Fruit fly (Drosophila melanogaster) whole organism, adult: ENCODE results near the gene mRpL9.

ENCODE experiments used
- CG11617 ChIP-seq: fragments of 200-800 bp; sonication (Bioruptor generic); optimal IDR thresholded peaks from 2 replicates; lab custom pipeline; 2017; ENCODE audit warnings: mild to moderate bottlenecking, missing biosample characterization, missing genetic modification reagents, missing genetic modification characterization
- CG12768 ChIP-seq: fragments of 200-800 bp; sonication (Bioruptor generic); optimal IDR thresholded peaks from 2 replicates; lab custom pipeline; 2017; ENCODE audit warnings: missing biosample characterization, missing genetic modification characterization, mild to moderate bottlenecking, moderate library complexity, missing genetic modification reagents
- CG14711 ChIP-seq: fragments of 200-800 bp; sonication (Bioruptor generic); optimal IDR thresholded peaks from 2 replicates; lab custom pipeline; 2018; ENCODE audit warnings: missing biosample characterization, mild to moderate bottlenecking, missing genetic modification characterization, moderate library complexity
- CG1620 ChIP-seq: fragments of 200-800 bp; sonication (Bioruptor generic); optimal IDR thresholded peaks from 2 replicates; lab custom pipeline; 2016; ENCODE audit warnings: missing biosample characterization, missing genetic modification characterization
- CG33017 ChIP-seq: fragments of 200-800 bp; sonication (Bioruptor generic); optimal IDR thresholded peaks from 2 replicates; lab custom pipeline; 2018; ENCODE audit warnings: missing biosample characterization, mild to moderate bottlenecking, missing genetic modification characterization, moderate library complexity
- CG5204 ChIP-seq: fragments of 200-800 bp; sonication (Bioruptor generic); optimal IDR thresholded peaks from 2 replicates; lab custom pipeline; 2016; ENCODE audit warnings: missing biosample characterization, missing genetic modification characterization
- CG7045 ChIP-seq: fragments of 200-800 bp; sonication (Bioruptor generic); optimal IDR thresholded peaks from 2 replicates; lab custom pipeline; 2017; ENCODE audit warnings: missing biosample characterization, mild to moderate bottlenecking, missing genetic modification characterization
- CG7101 ChIP-seq: fragments of 200-800 bp; sonication (Bioruptor generic); optimal IDR thresholded peaks from 2 replicates; lab custom pipeline; 2018; ENCODE audit warnings: missing biosample characterization, mild to moderate bottlenecking, missing genetic modification characterization, moderate library complexity
- Clk ChIP-seq: fragments of 200-800 bp; sonication (Bioruptor generic); optimal IDR thresholded peaks from 2 replicates; lab custom pipeline; 2017; ENCODE audit warnings: missing biosample characterization, missing genetic modification characterization
- Crg-1 ChIP-seq: fragments of 200-800 bp; sonication (Bioruptor generic); optimal IDR thresholded peaks from 2 replicates; lab custom pipeline; 2016; ENCODE audit warnings: missing biosample characterization, missing genetic modification characterization
- Hr96 ChIP-seq: fragments of 200-800 bp; sonication (Bioruptor generic); optimal IDR thresholded peaks from 2 replicates; lab custom pipeline; 2016; ENCODE audit warnings: missing biosample characterization, missing genetic modification characterization
- Mnt ChIP-seq: fragments of 200-800 bp; sonication (Bioruptor generic); optimal IDR thresholded peaks from 2 replicates; lab custom pipeline; 2016; ENCODE audit warnings: missing biosample characterization, mild to moderate bottlenecking, missing genetic modification characterization
- bab1 ChIP-seq: fragments of 200-800 bp; sonication (Bioruptor generic); optimal IDR thresholded peaks from 3 replicates; lab custom pipeline; 2019; ENCODE audit warnings: missing biosample characterization, mild to moderate bottlenecking, missing genetic modification characterization, moderate library complexity
- cic ChIP-seq: fragments of 200-800 bp; sonication (Bioruptor generic); optimal IDR thresholded peaks from 2 replicates; lab custom pipeline; 2017; ENCODE audit warnings: missing biosample characterization, mild to moderate bottlenecking, missing genetic modification characterization, moderate library complexity
- cnc ChIP-seq, 2 experiments: fragments of >200 bp; optimal IDR thresholded peaks; 2 replicates each; lab custom pipeline; 2017
- kay ChIP-seq: fragments of 200-800 bp; sonication (Bioruptor generic); peaks from one replicate; lab custom pipeline; 2016; ENCODE audit warnings: missing biosample characterization, missing genetic modification characterization, borderline replicate concordance
- ovo ChIP-seq: fragments of 200-800 bp; sonication (Bioruptor generic); optimal IDR thresholded peaks from 2 replicates; lab custom pipeline; 2016; ENCODE audit warnings: missing biosample characterization, missing genetic modification characterization
- pad ChIP-seq: fragments of 200-800 bp; sonication (Bioruptor generic); optimal IDR thresholded peaks from 3 replicates; lab custom pipeline; 2017; ENCODE audit warnings: missing biosample characterization, missing genetic modification characterization, mild to moderate bottlenecking, moderate library complexity, missing genetic modification reagents
- tj ChIP-seq: fragments of 200-800 bp; sonication (Bioruptor generic); optimal IDR thresholded peaks from 3 replicates; lab custom pipeline; 2017; ENCODE audit warnings: missing biosample characterization, mild to moderate bottlenecking, missing genetic modification characterization, moderate library complexity
- toe ChIP-seq: fragments of 200-800 bp; sonication (Bioruptor generic); optimal IDR thresholded peaks from 2 replicates; lab custom pipeline; 2016; ENCODE audit warnings: missing biosample characterization, missing genetic modification characterization

Gene mRpL9

DNA sequence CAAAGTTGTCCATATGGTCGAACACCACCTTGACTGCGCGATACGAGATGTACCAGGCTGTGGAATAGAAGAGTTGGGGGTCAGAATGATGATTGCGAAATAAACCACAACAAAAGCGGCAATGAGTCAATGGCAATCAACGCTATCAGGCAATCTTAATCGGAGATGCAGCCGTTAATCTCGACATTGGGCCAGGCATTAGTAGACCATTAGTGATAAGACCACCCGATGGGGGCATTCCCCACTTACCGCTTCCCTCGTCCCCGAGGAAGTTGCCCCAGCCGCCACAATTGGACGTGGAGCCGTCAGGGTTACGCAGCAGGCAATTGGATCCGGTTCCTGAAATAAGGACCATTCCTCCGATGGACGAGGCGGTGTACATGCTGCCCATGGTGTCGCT lies 8.6 kb downstream of the mRpL9 start:
- TF ChIP-seq Clk (GFP tag; lab: Kevin White, UChicago) (no peak), CG14711 (no peak), CG1620 (GFP tag; lab: Kevin White, UChicago) (no peak), bab1 (GFP tag; lab: Kevin White, UChicago) (no peak), Crg-1 (GFP tag; lab: Kevin White, UChicago) (no peak), CG7045 (GFP tag; lab: Kevin White, UChicago) (no peak), tj (no peak)

DNA sequence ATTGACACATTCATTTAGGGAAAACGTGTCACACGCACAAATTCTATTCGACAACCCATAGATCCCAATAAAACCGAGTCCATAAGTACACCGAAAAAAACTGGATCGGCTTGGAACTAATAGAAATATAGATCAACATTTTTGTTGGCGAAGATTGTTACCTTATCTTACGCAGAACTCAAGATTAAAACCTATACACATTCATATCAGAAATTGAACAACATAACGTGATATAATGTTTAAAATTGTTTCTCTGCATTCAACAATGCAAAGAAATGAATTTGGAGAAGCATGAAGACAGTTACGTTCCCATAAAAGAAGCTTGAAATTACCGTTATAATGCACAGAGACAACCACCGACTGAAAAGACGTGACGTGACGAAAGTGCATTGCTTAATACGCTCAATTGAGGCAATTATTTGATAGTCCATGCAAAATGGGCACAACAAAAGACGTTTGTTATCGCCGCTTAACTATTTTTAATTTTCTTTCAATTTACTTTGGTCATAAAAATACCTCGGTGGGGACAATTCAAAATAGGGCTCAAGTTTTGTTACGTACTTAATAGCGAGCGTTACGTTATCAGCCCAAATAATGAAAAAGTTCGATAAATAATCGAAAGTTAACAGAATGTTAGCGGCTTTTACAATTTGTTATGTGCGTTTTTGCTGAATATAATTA lies 9.7 kb downstream of the mRpL9 start, which contains the start of gene SerRS-m:
Gene SerRS-m, plus strand, starts transcription at position 616 of the 681 bp plus-strand sequence.
- TF ChIP-seq CG7045 (GFP tag; lab: Kevin White, UChicago) (no peak), CG33017 (tag; lab: Kevin White, UChicago) (no peak), pad (GFP tag; lab: Kevin White, UChicago) (no peak), CG7101 (tag; lab: Kevin White, UChicago) (no peak), cic (GFP tag; lab: Kevin White, UChicago) (no peak), CG5204 (no peak), CG12768 (GFP tag; lab: Kevin White, UChicago) (no peak), bab1 (GFP tag; lab: Kevin White, UChicago) (peak; percentile 5), ovo (GFP tag; lab: Kevin White, UChicago) (peak; percentile 43), CG1620 (GFP tag; lab: Kevin White, UChicago) (no peak), Mnt (GFP tag; lab: Kevin White, UChicago) (no peak), Hr96 (GFP tag; lab: Kevin White, UChicago) (no peak), toe (GFP tag; lab: Kevin White, UChicago) (no peak), CG11617 (peak; percentile 1)

dm6 chr3R:15342432-15342925 lies 11.9 kb downstream of the mRpL9 start:
- TF ChIP-seq CG14711 (no peak), CG12768 (GFP tag; lab: Kevin White, UChicago) (peak; percentile 0), CG7045 (GFP tag; lab: Kevin White, UChicago) (peak; percentile 3), CG11617 (no peak), tj (peak; percentile 94)

dm6 chr3R:15342926-15343685 lies 12.6 kb downstream of the mRpL9 start, which contains the start of gene Nagk:
TSS of gene Nagk (minus strand) at chr3R:15343256.
- TF ChIP-seq Mnt (GFP tag; lab: Kevin White, UChicago) (peak; percentile 82), CG5204 (no peak), kay (GFP tag; lab: Kevin White, UChicago) (no peak), Clk (GFP tag; lab: Kevin White, UChicago) (peak; percentile 51), CG33017 (tag; lab: Kevin White, UChicago) (peak; percentile 24), CG12768 (GFP tag; lab: Kevin White, UChicago) (peak; percentile 35), toe (GFP tag; lab: Kevin White, UChicago) (peak; percentile 90), tj (no peak), bab1 (GFP tag; lab: Kevin White, UChicago) (peak; percentile 1), pad (GFP tag; lab: Kevin White, UChicago) (peak; percentile 68), CG14711 (peak; percentile 44), cic (GFP tag; lab: Kevin White, UChicago) (peak; percentile 58), ovo (GFP tag; lab: Kevin White, UChicago) (peak; percentile 38), Crg-1 (GFP tag; lab: Kevin White, UChicago) (peak; percentile 78), Hr96 (GFP tag; lab: Kevin White, UChicago) (no peak), CG7101 (tag; lab: Kevin White, UChicago) (peak; percentile 58), cnc (optimal IDR thresholded peaks at IDR 0.05; lab: Kevin White, UChicago) (no peak), CG1620 (GFP tag; lab: Kevin White, UChicago) (peak; percentile 64), CG7045 (GFP tag; lab: Kevin White, UChicago) (peak; percentile 67), CG11617 (peak; percentile 86)

DNA sequence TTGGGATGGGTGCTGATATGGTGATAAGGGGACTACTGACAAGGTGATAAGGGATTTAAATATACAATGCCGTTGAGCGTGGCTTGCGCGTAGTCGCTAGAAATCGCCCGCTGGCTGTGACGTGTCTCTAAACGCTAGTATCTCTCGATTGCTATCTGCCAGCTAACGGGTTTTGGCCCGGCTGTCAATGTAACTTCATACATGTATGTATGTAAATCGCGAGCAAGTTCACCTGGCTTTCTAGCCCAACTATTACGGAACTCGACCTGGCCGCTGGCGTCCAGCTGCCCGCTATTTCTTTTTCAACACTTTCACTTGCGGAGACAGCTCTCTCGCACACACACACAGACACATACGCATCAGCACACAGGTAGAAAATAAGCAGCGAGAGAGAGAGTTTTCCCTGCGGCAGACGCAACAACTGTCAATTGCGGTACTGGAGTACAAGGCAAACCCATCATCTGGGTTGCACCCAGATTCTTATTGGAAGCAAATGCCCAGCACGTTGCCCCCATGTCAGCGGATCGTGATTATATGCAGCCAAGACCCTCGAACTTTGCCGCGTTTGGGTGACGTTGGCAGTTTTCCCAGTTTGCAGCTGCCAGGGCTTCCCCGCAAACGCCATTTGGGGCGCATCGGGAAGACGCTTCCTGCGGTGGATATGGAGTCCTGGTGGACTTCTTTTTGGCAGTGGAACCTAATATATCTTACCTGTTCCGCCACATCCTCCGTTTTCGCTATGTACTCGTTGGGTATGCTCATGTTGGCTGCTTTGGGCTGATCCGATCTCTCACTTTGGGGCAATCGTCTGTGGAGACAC lies 14.9 kb downstream of the mRpL9 start:
- peak; percentile 21 for TF ChIP-seq tj
- no peak for TF ChIP-seq pad (GFP tag; lab: Kevin White, UChicago)
- no peak for TF ChIP-seq Clk (GFP tag; lab: Kevin White, UChicago)
- TF ChIP-seq cnc (optimal IDR thresholded peaks at IDR 0.05; lab: Kevin White, UChicago): peak; percentile 60 to 77
- no peak for TF ChIP-seq Crg-1 (GFP tag; lab: Kevin White, UChicago)
- no peak for TF ChIP-seq kay (GFP tag; lab: Kevin White, UChicago)
- TF ChIP-seq ovo (GFP tag; lab: Kevin White, UChicago): peak; percentile 10
